Fruit fly (Drosophila melanogaster): ENCODE data around the gene Nup35.

DNA sequence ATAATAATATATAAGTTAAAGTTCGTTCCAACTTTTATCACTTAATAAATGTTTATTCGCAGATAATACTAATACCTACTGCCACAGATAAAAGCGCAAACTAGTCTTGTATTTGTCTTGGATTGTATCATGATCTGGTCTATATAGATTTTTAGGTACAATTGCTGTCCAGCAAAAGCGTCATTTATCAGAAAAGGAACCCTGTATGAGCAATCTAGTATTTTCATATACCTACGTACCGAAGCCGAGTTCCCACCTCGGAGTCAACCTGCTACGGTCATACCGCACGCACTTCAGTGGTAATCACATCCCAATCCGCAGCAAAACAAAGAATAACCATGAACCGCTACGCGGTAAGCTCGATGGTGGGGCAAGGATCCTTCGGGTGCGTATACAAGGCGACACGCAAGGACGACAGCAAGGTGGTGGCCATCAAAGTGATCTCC lies 9.5 kb downstream of the Nup35 start, which contains the start of gene fu:
- TF ChIP-seq insv (optimal IDR thresholded peaks at IDR 0.05) (no peak), h (optimal IDR thresholded peaks at IDR 0.05) (no peak), Myc (optimal IDR thresholded peaks at IDR 0.05) (no peak), psq (optimal IDR thresholded peaks at IDR 0.05) (no peak)
